Worm (Caenorhabditis elegans) whole organism, young adult: Measurements from ENCODE around the gene gsp-1.

Experiments
- B0261.1 ChIP-seq: sonication (generic microtip); optimal IDR thresholded peaks from 2 replicates; lab custom pipeline; 2016; ENCODE audit warnings: mild to moderate bottlenecking, missing genetic modification characterization, moderate library complexity, missing compliant biosample characterization
- C06A6.2 ChIP-seq: fragments of 200-800 bp; sonication (Bioruptor generic); conservative IDR thresholded peaks from 2 replicates; pipeline ENCODE4 v1.3.6; 2022; ENCODE audit warnings: missing genetic modification characterization, missing compliant biosample characterization
- C17E4.6 ChIP-seq: fragments of 200-800 bp; sonication (Bioruptor generic); IDR thresholded peaks from 2 replicates; pipeline ENCODE4 v1.3.6; 2022; ENCODE audit warnings: missing genetic modification reagents, missing genetic modification characterization, missing compliant biosample characterization
- F37B4.10 ChIP-seq: fragments of 200-800 bp; sonication (Bioruptor generic); IDR thresholded peaks from 2 replicates; pipeline ENCODE4 v1.3.6; 2022; ENCODE audit warnings: missing genetic modification characterization, missing compliant biosample characterization
- F57C9.4 ChIP-seq: sonication (generic microtip); optimal IDR thresholded peaks from 2 replicates; lab custom pipeline; 2017; ENCODE audit warnings: mild to moderate bottlenecking, missing genetic modification characterization, missing compliant biosample characterization
- K11D2.4 ChIP-seq: fragments of 200-800 bp; sonication (Bioruptor generic); IDR thresholded peaks from 2 replicates; pipeline ENCODE4 v1.3.6; 2022; ENCODE audit warnings: missing genetic modification reagents, missing genetic modification characterization, missing compliant biosample characterization
- K12H6.12 ChIP-seq: fragments of 200-800 bp; sonication (Bioruptor generic); optimal IDR thresholded peaks from 2 replicates; lab custom pipeline; 2018; ENCODE audit warnings: mild to moderate bottlenecking, missing genetic modification characterization, missing compliant biosample characterization
- T26A5.8 ChIP-seq: sonication (generic microtip); optimal IDR thresholded peaks from 2 replicates; lab custom pipeline; 2016; ENCODE audit warnings: missing genetic modification characterization, missing compliant biosample characterization
- Y53G8AR.9 ChIP-seq: fragments of 200-800 bp; sonication (Bioruptor generic); conservative IDR thresholded peaks from 2 replicates; pipeline ENCODE4 v1.3.6; 2022; ENCODE audit warnings: missing genetic modification reagents, missing genetic modification characterization, missing compliant biosample characterization
- Y67H2A.10 ChIP-seq: fragments of 200-800 bp; sonication (Bioruptor generic); conservative IDR thresholded peaks from 2 replicates; pipeline ENCODE4 v1.3.6; 2022; ENCODE audit warnings: missing genetic modification reagents, missing genetic modification characterization, missing compliant biosample characterization
- aptf-3 ChIP-seq: fragments of 200-800 bp; sonication (Bioruptor generic); IDR thresholded peaks from 2 replicates; pipeline ENCODE4 v1.3.6; 2022; ENCODE audit warnings: missing genetic modification characterization, missing compliant biosample characterization
- atf-7 ChIP-seq: sonication (generic microtip); optimal IDR thresholded peaks from 2 replicates; lab custom pipeline; 2017; ENCODE audit warnings: mild to moderate bottlenecking, missing genetic modification characterization, missing compliant biosample characterization
- attf-5 ChIP-seq: fragments of 200-800 bp; sonication (Bioruptor generic); optimal IDR thresholded peaks from 2 replicates; lab custom pipeline; 2018; ENCODE audit warnings: mild to moderate bottlenecking, missing genetic modification characterization, missing compliant biosample characterization
- attf-6 ChIP-seq: fragments of 200-800 bp; sonication (Bioruptor generic); IDR thresholded peaks from 2 replicates; pipeline ENCODE4 v1.3.6; 2022; ENCODE audit warnings: missing genetic modification reagents, missing genetic modification characterization, missing compliant biosample characterization
- bed-1 ChIP-seq: fragments of 200-800 bp; sonication (Bioruptor generic); IDR thresholded peaks from 2 replicates; pipeline ENCODE4 v1.3.6; 2022; ENCODE audit warnings: missing genetic modification reagents, missing genetic modification characterization, missing compliant biosample characterization
- ccch-3 ChIP-seq: fragments of 200-800 bp; sonication (Bioruptor generic); optimal IDR thresholded peaks from 2 replicates; lab custom pipeline; 2018; ENCODE audit warnings: mild to moderate bottlenecking, missing genetic modification characterization, missing compliant biosample characterization
- cebp-1 ChIP-seq, 2 experiments: fragments of 200-800 bp in 1 of 2; sonication (Bioruptor generic) in 1 of 2; sonication (generic microtip) in 1 of 2; IDR thresholded peaks in 1 of 2; optimal IDR thresholded peaks in 1 of 2; 2 replicates each; pipeline versions ENCODE4 v1.3.6 to Lab custom; 2017 to 2022; ENCODE audit warnings: missing compliant biosample characterization in 2 of 2, missing genetic modification characterization in 2 of 2, mild to moderate bottlenecking in 1 of 2, missing genetic modification reagents in 1 of 2, moderate library complexity in 1 of 2
- cebp-2 ChIP-seq: fragments of 200-800 bp; sonication (Bioruptor generic); IDR thresholded peaks from 2 replicates; pipeline ENCODE4 v1.3.6; 2022; ENCODE audit warnings: missing genetic modification characterization, missing compliant biosample characterization
- ceh-100 ChIP-seq: fragments of 200-800 bp; sonication (Bioruptor generic); IDR thresholded peaks from 2 replicates; pipeline ENCODE4 v1.3.6; 2022; ENCODE audit warnings: missing genetic modification reagents, missing genetic modification characterization, missing compliant biosample characterization
- ceh-27 ChIP-seq: fragments of 200-800 bp; sonication (Bioruptor generic); optimal IDR thresholded peaks from 2 replicates; lab custom pipeline; 2018; ENCODE audit warnings: mild to moderate bottlenecking, missing genetic modification characterization, moderate library complexity, missing compliant biosample characterization
- dpff-1 ChIP-seq: sonication (generic microtip); optimal IDR thresholded peaks from 2 replicates; lab custom pipeline; 2017; ENCODE audit warnings: mild to moderate bottlenecking, missing genetic modification characterization, missing compliant biosample characterization
- egl-18 ChIP-seq: fragments of 200-800 bp; sonication (Bioruptor generic); IDR thresholded peaks from 2 replicates; pipeline ENCODE4 v1.3.6; 2022; ENCODE audit warnings: missing genetic modification reagents, missing genetic modification characterization, missing compliant biosample characterization
- egl-44 ChIP-seq: fragments of 200-800 bp; sonication (Bioruptor generic); IDR thresholded peaks from 2 replicates; pipeline ENCODE4 v1.3.6; 2022; ENCODE audit warnings: missing genetic modification reagents, missing genetic modification characterization, missing compliant biosample characterization
- ets-4 ChIP-seq: fragments of 200-800 bp; sonication (Bioruptor generic); optimal IDR thresholded peaks from 2 replicates; lab custom pipeline; 2018; ENCODE audit warnings: mild to moderate bottlenecking, missing genetic modification characterization, missing compliant biosample characterization
- gei-17 ChIP-seq: fragments of 200-800 bp; sonication (Bioruptor generic); optimal IDR thresholded peaks from 2 replicates; lab custom pipeline; 2018; ENCODE audit warnings: mild to moderate bottlenecking, missing genetic modification characterization, missing compliant biosample characterization
- hrde-1 ChIP-seq: sonication (generic microtip); optimal IDR thresholded peaks from 2 replicates; lab custom pipeline; 2016; ENCODE audit warnings: missing genetic modification characterization, mild to moderate bottlenecking, missing compliant biosample characterization, moderate library complexity, missing genotype, missing genetic modification reagents, borderline replicate concordance
- lag-1 ChIP-seq: fragments of 200-800 bp; sonication (Bioruptor generic); IDR thresholded peaks from 2 replicates; pipeline ENCODE4 v1.3.6; 2022; ENCODE audit warnings: missing genetic modification reagents, missing genetic modification characterization, missing compliant biosample characterization
- let-526 ChIP-seq: fragments of 200-800 bp; sonication (Bioruptor generic); IDR thresholded peaks from 2 replicates; pipeline ENCODE4 v1.3.6; 2022; ENCODE audit warnings: missing genetic modification reagents, missing genetic modification characterization, missing compliant biosample characterization
- lin-26 ChIP-seq: fragments of 200-800 bp; sonication (Bioruptor generic); IDR thresholded peaks from 2 replicates; pipeline ENCODE4 v1.3.6; 2022; ENCODE audit warnings: missing genetic modification reagents, missing genetic modification characterization, missing compliant biosample characterization
- lin-35 ChIP-seq, 3 experiments: fragments of 150-350 bp in 2 of 3; sonication (generic microtip) in 1 of 3; optimal IDR thresholded peaks; 2 replicates each; lab custom pipeline; 2014 to 2018; ENCODE audit warnings: missing biosample characterization in 3 of 3, missing genetic modification characterization in 3 of 3, missing genetic modification reagents in 3 of 3
- madf-3 ChIP-seq: fragments of 200-800 bp; sonication (Bioruptor generic); IDR thresholded peaks from 2 replicates; pipeline ENCODE4 v1.3.6; 2022; ENCODE audit warnings: missing genetic modification reagents, missing genetic modification characterization, missing compliant biosample characterization
- madf-6 ChIP-seq: fragments of 200-800 bp; sonication (Bioruptor generic); IDR thresholded peaks from 2 replicates; pipeline ENCODE4 v1.3.6; 2022; ENCODE audit warnings: missing genetic modification reagents, missing genetic modification characterization, missing compliant biosample characterization
- mcd-1 ChIP-seq: fragments of 200-800 bp; sonication (Bioruptor generic); IDR thresholded peaks from 2 replicates; pipeline ENCODE4 v1.3.6; 2022; ENCODE audit warnings: missing genetic modification reagents, missing genetic modification characterization, missing compliant biosample characterization
- nfya-1 ChIP-seq: sonication (generic microtip); optimal IDR thresholded peaks from 2 replicates; lab custom pipeline; 2017; ENCODE audit warnings: antibody characterized with exemption, missing compliant biosample characterization, missing genetic modification characterization, borderline replicate concordance; ENCODE audit not compliant: insufficient read depth
- nhr-120 ChIP-seq: fragments of 200-800 bp; sonication (Bioruptor generic); IDR thresholded peaks from 2 replicates; pipeline ENCODE4 v1.3.6; 2022; ENCODE audit warnings: missing genetic modification characterization, missing compliant biosample characterization
- nhr-179 ChIP-seq: sonication (generic microtip); optimal IDR thresholded peaks from 2 replicates; lab custom pipeline; 2016; ENCODE audit warnings: mild to moderate bottlenecking, missing genetic modification characterization, missing compliant biosample characterization
- nhr-27 ChIP-seq: fragments of 200-800 bp; sonication (Bioruptor generic); optimal IDR thresholded peaks from 2 replicates; lab custom pipeline; 2018; ENCODE audit warnings: mild to moderate bottlenecking, missing genetic modification characterization, moderate library complexity, missing compliant biosample characterization
- nhr-80 ChIP-seq: sonication (generic microtip); optimal IDR thresholded peaks from 2 replicates; lab custom pipeline; 2016; ENCODE audit warnings: missing genetic modification characterization, missing compliant biosample characterization
- nhr-90 ChIP-seq: sonication (generic microtip); optimal IDR thresholded peaks from 2 replicates; lab custom pipeline; 2016; ENCODE audit warnings: missing genotype, mild to moderate bottlenecking, missing genetic modification characterization, missing compliant biosample characterization
- snpc-4 ChIP-seq, 5 experiments: fragments of 150-350 bp in 1 of 5; sonication (generic microtip) in 4 of 5; optimal IDR thresholded peaks; 2 replicates each; lab custom pipeline; 2014 to 2018; ENCODE audit warnings: missing genetic modification characterization in 5 of 5, missing biosample characterization in 3 of 5, antibody characterized with exemption in 2 of 5, mild to moderate bottlenecking in 2 of 5, missing compliant biosample characterization in 2 of 5, missing genotype in 2 of 5, moderate library complexity in 2 of 5, missing genetic modification reagents in 1 of 5
- unc-130 ChIP-seq: sonication (generic microtip); optimal IDR thresholded peaks from 2 replicates; lab custom pipeline; 2016; ENCODE audit warnings: missing genetic modification reagents, missing genetic modification characterization, missing compliant biosample characterization
- zfh-2 ChIP-seq: fragments of 200-800 bp; sonication (Bioruptor generic); conservative IDR thresholded peaks from 2 replicates; pipeline ENCODE4 v1.3.6; 2022; ENCODE audit warnings: missing genetic modification reagents, missing genetic modification characterization, missing compliant biosample characterization
- ztf-25 ChIP-seq: fragments of 200-800 bp; sonication (Bioruptor generic); IDR thresholded peaks from 2 replicates; pipeline ENCODE4 v1.3.6; 2022; ENCODE audit warnings: missing genetic modification reagents, missing genetic modification characterization, missing compliant biosample characterization

gsp-1 gene

ce11 chrV:10720876-10721275 lies 38.7 kb downstream of the gsp-1 start:
- TF ChIP-seq ceh-27 (no peak), Y53G8AR.9 (GFP tag; lab: Robert Waterston, UW) (no peak), K11D2.4 (GFP tag; lab: Robert Waterston, UW) (no peak), aptf-3 (no peak), bed-1 (no peak), mcd-1 (GFP tag; lab: Robert Waterston, UW) (no peak), madf-3 (GFP tag; lab: Robert Waterston, UW) (no peak), ztf-25 (no peak), nhr-179 (no peak), let-526 (GFP tag; lab: Robert Waterston, UW) (no peak), C06A6.2 (no peak)
- TF ChIP-seq, all 124 proteins: peak for 0

- TF ChIP-seq T26A5.8 (tag; lab: Kevin White, UChicago), result no peak
- TF ChIP-seq, all 124 proteins: peak for 0
Observed at ce11 chrV:10721304-10721703, 39.1 kb downstream of the gsp-1 start.

- no peak for TF ChIP-seq egl-18 (GFP tag; lab: Robert Waterston, UW)
- no peak for TF ChIP-seq lag-1 (GFP tag; lab: Robert Waterston, UW)
- no peak for TF ChIP-seq cebp-2 (GFP tag; lab: Robert Waterston, UW)
- no peak for TF ChIP-seq C17E4.6 (GFP tag; lab: Robert Waterston, UW)
- no peak for TF ChIP-seq ceh-100 (GFP tag; lab: Robert Waterston, UW)
- TF ChIP-seq F37B4.10 (GFP tag; lab: Robert Waterston, UW), result 0 out of 2 replicates have a peak, but pooled peaks have one; percentile 24
- no peak for TF ChIP-seq nhr-27 (tag; lab: Kevin White, UChicago)
- no peak for TF ChIP-seq atf-7
- TF ChIP-seq K12H6.12 (tag; lab: Kevin White, UChicago), result peak; percentile 73
- TF ChIP-seq lin-26, result no peak
- no peak for TF ChIP-seq ets-4 (GFP tag; lab: Kevin White, UChicago)
- TF ChIP-seq snpc-4 (GFP tag; optimal IDR thresholded peaks at IDR 0.05; lab: Kevin White, UChicago), result no peak
- TF ChIP-seq snpc-4 (tag; optimal IDR thresholded peaks at IDR 0.05; lab: Kevin White, UChicago), result no peak
- no peak for TF ChIP-seq Y67H2A.10
- no peak for TF ChIP-seq B0261.1 (tag; lab: Kevin White, UChicago)
- peak; percentile 88 for TF ChIP-seq zfh-2 (GFP tag; lab: Robert Waterston, UW)
- TF ChIP-seq nhr-80 (tag; lab: Kevin White, UChicago), result no peak
- 0 out of 2 replicates have a peak, but pooled peaks have one; percentile 26 for TF ChIP-seq mcd-1 (GFP tag; lab: Robert Waterston, UW)
- no peak for TF ChIP-seq nhr-90 (tag; lab: Kevin White, UChicago)
- no peak for TF ChIP-seq lin-35 (GFP tag; optimal IDR thresholded peaks at IDR 0.05; lab: Kevin White, UChicago)
Observed at ce11 chrV:10721912-10722426, 39.7 kb downstream of the gsp-1 start.

- TF ChIP-seq hrde-1 (tag; lab: Kevin White, UChicago) (no peak), dpff-1 (no peak), nhr-179 (no peak), mcd-1 (GFP tag; lab: Robert Waterston, UW) (no peak), lin-26 (no peak), attf-5 (peak; percentile 17), egl-44 (GFP tag; lab: Robert Waterston, UW) (0 out of 2 replicates have a peak, but pooled peaks have one; percentile 55), T26A5.8 (tag; lab: Kevin White, UChicago) (no peak), nhr-120 (no peak), B0261.1 (tag; lab: Kevin White, UChicago) (no peak), madf-6 (GFP tag; lab: Robert Waterston, UW) (0 out of 2 replicates have a peak, but pooled peaks have one; percentile 6), cebp-1 (GFP tag; IDR thresholded peaks at IDR 0.05; lab: Robert Waterston, UW) (no peak), cebp-1 (tag; optimal IDR thresholded peaks at IDR 0.05; lab: Kevin White, UChicago) (peak; percentile 15), unc-130 (no peak), nhr-80 (tag; lab: Kevin White, UChicago) (no peak), F57C9.4 (tag; lab: Kevin White, UChicago) (no peak), ccch-3 (no peak), nfya-1 (tag; lab: Kevin White, UChicago) (no peak), attf-6 (no peak), gei-17 (GFP tag; lab: Kevin White, UChicago) (no peak)
Observed at ce11 chrV:10722595-10722994, 40.4 kb downstream of the gsp-1 start.
